Worm (Caenorhabditis elegans) whole organism, L2 larva: ENCODE data around the gene srh-39.

Experiments
- C34F6.9 ChIP-seq: fragments of 150-350 bp; optimal IDR thresholded peaks from 2 replicates; lab custom pipeline; 2014; ENCODE audit warnings: missing biosample characterization, missing genetic modification characterization
- alr-1 ChIP-seq: fragments of 150-350 bp; optimal IDR thresholded peaks from 2 replicates; lab custom pipeline; 2014; ENCODE audit warnings: missing biosample characterization, missing genetic modification characterization
- egl-27 ChIP-seq: sonication (generic microtip); optimal IDR thresholded peaks from 3 replicates; lab custom pipeline; 2017; ENCODE audit warnings: missing biosample characterization, missing genetic modification reagents, missing genetic modification characterization
- elt-1 ChIP-seq: fragments of 150-350 bp; optimal IDR thresholded peaks from 2 replicates; lab custom pipeline; 2014; ENCODE audit warnings: missing biosample characterization, missing genetic modification characterization
- lin-11 ChIP-seq: fragments of 150-350 bp; sonication (generic microtip); optimal IDR thresholded peaks from 2 replicates; lab custom pipeline; 2014; ENCODE audit warnings: missing biosample characterization, missing genetic modification characterization, inconsistent platforms, mixed read lengths
- lin-13 ChIP-seq: fragments of 150-350 bp; optimal IDR thresholded peaks from 2 replicates; lab custom pipeline; 2014; ENCODE audit warnings: missing biosample characterization, missing genetic modification reagents, missing genetic modification characterization
- lin-39 ChIP-seq: fragments of 150-350 bp; optimal IDR thresholded peaks from 2 replicates; lab custom pipeline; 2014; ENCODE audit warnings: missing biosample characterization, missing genetic modification reagents, missing genetic modification characterization
- nhr-10 ChIP-seq: sonication (generic microtip); optimal IDR thresholded peaks from 2 replicates; lab custom pipeline; 2017; ENCODE audit warnings: missing biosample characterization, missing genetic modification characterization
- nhr-237 ChIP-seq: fragments of 150-350 bp; optimal IDR thresholded peaks from 2 replicates; lab custom pipeline; 2014; ENCODE audit warnings: missing biosample characterization, missing genetic modification characterization
- nhr-77 ChIP-seq: fragments of 150-350 bp; optimal IDR thresholded peaks from 2 replicates; lab custom pipeline; 2014; ENCODE audit warnings: missing biosample characterization, missing genetic modification characterization
- snpc-4 ChIP-seq: fragments of 150-350 bp; optimal IDR thresholded peaks from 2 replicates; lab custom pipeline; 2014; ENCODE audit warnings: missing biosample characterization, missing genetic modification characterization
- unc-62 ChIP-seq: fragments of 150-350 bp; optimal IDR thresholded peaks from 2 replicates; lab custom pipeline; 2014; ENCODE audit warnings: missing biosample characterization, missing genetic modification reagents, missing genetic modification characterization
- ztf-11 ChIP-seq: sonication (generic microtip); optimal IDR thresholded peaks from 2 replicates; lab custom pipeline; 2017; ENCODE audit warnings: missing biosample characterization, missing genetic modification characterization

- TF ChIP-seq snpc-4 (tag; lab: Kevin White, UChicago): no peak
- no peak for TF ChIP-seq egl-27
- TF ChIP-seq lin-11 (tag; lab: Kevin White, UChicago): no peak
- no peak for TF ChIP-seq lin-13 (GFP tag; lab: Kevin White, UChicago)
- no peak for TF ChIP-seq lin-39 (tag; lab: Kevin White, UChicago)
- TF ChIP-seq alr-1: no peak
- no peak for TF ChIP-seq nhr-237 (tag; lab: Kevin White, UChicago)
- no peak for TF ChIP-seq unc-62 (GFP tag; lab: Kevin White, UChicago)
- TF ChIP-seq ztf-11: no peak
- no peak for TF ChIP-seq elt-1 (tag; lab: Kevin White, UChicago)
- TF ChIP-seq nhr-77: no peak
- TF ChIP-seq C34F6.9 (tag; lab: Kevin White, UChicago): no peak
- TF ChIP-seq nhr-10 (tag; lab: Kevin White, UChicago): no peak
Observed at ce11 chrII:7814215-7814614, 48.9 kb upstream of the srh-39 start.
